Worm (Caenorhabditis elegans): ENCODE measurements around the gene egas-4.

Gene egas-4

ce11 chrIV:7530226-7531070 lies 32.8 kb upstream of the egas-4 start:
- TF ChIP-seq snpc-4 (tag; optimal IDR thresholded peaks at IDR 0.05) (no peak), C34F6.9 (tag; optimal IDR thresholded peaks at IDR 0.05) (no peak), fos-1 (tag; optimal IDR thresholded peaks at IDR 0.05) (peak; percentile 34), gmeb-1 (tag; optimal IDR thresholded peaks at IDR 0.05) (no peak), sma-3 (GFP tag; optimal IDR thresholded peaks at IDR 0.05) (no peak), nhr-25 (tag; optimal IDR thresholded peaks at IDR 0.05) (no peak), ztf-4 (tag; optimal IDR thresholded peaks at IDR 0.05) (no peak), elt-1 (tag; optimal IDR thresholded peaks at IDR 0.05) (no peak)

DNA sequence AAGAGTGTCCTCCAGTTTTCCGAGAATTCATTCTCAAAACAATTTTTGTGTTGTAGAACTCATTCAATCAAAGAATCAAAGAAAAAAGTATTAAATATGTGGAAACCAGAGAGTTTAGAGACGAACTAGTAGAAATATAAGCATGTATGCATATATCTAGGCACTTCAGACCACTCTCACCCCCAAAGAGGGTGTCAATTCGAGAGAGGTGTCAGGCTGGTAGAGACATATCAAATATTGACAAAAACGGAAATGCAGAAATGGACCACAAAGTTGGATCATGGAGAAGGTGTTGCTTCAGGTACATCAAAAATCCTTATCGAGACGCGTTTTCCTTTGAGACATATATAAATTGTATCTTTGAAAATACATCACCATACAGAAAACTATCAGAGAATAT lies 26.1 kb upstream of the egas-4 start:
- TF ChIP-seq nhr-23 (tag; optimal IDR thresholded peaks at IDR 0.05), result no peak
- TF ChIP-seq lin-13 (GFP tag; optimal IDR thresholded peaks at IDR 0.05), result no peak
- no peak for TF ChIP-seq snpc-4 (tag; optimal IDR thresholded peaks at IDR 0.05)

DNA sequence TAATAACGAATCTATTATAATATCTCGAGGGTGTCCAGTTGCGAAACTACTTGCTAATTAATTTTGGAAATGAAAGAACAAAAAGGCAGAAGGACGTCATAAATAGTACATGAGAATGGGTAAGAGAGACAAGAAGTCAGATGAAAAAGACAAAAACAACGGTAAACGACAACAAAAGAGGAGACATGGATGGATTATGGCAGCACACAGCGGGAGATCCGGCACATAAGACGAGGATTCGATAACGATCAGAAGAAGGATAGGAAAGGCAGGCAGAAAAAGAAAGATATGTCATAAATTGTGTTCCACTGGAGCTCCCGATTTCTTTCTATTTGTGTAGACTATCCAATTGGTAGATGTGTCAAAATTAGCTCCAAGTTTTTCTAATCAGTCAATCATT lies 23.9 kb upstream of the egas-4 start:
- no peak for TF ChIP-seq lsy-2 (tag; optimal IDR thresholded peaks at IDR 0.05)
- no peak for TF ChIP-seq Y55F3AM.14 (GFP tag; optimal IDR thresholded peaks at IDR 0.05)
- TF ChIP-seq dmd-4 (tag; optimal IDR thresholded peaks at IDR 0.05), result no peak
- TF ChIP-seq skn-1 (tag; optimal IDR thresholded peaks at IDR 0.05), result no peak
- TF ChIP-seq nhr-237 (tag; optimal IDR thresholded peaks at IDR 0.05), result no peak
- TF ChIP-seq mbf-1 (tag; optimal IDR thresholded peaks at IDR 0.05), result no peak
- TF ChIP-seq elt-1 (tag; optimal IDR thresholded peaks at IDR 0.05), result no peak
- TF ChIP-seq ztf-1 (GFP tag; conservative IDR thresholded peaks at IDR 0.05), result no peak
- TF ChIP-seq nhr-77 (tag; optimal IDR thresholded peaks at IDR 0.05), result no peak
- TF ChIP-seq nhr-10 (tag; optimal IDR thresholded peaks at IDR 0.05), result no peak
- no peak for TF ChIP-seq ztf-11 (tag; optimal IDR thresholded peaks at IDR 0.05)
- TF ChIP-seq nhr-6 (tag; optimal IDR thresholded peaks at IDR 0.05), result no peak
- no peak for TF ChIP-seq sma-3 (GFP tag; optimal IDR thresholded peaks at IDR 0.05)
- TF ChIP-seq gmeb-1 (tag; optimal IDR thresholded peaks at IDR 0.05), result no peak
- no peak for TF ChIP-seq C34F6.9 (tag; optimal IDR thresholded peaks at IDR 0.05)
- TF ChIP-seq aly-2 (tag; optimal IDR thresholded peaks at IDR 0.05), result no peak

ce11 chrIV:7520841-7521240 lies 23.2 kb upstream of the egas-4 start:
- TF ChIP-seq sma-9 (GFP tag; optimal IDR thresholded peaks at IDR 0.05), result peak; percentile 7
- TF ChIP-seq sma-9 (tag; optimal IDR thresholded peaks at IDR 0.05), result no peak
- peak; percentile 6 for TF ChIP-seq crh-2 (tag; optimal IDR thresholded peaks at IDR 0.05)
- TF ChIP-seq lsy-2 (tag; optimal IDR thresholded peaks at IDR 0.05), result no peak

- peak; percentile 58 for TF ChIP-seq fos-1 (tag; optimal IDR thresholded peaks at IDR 0.05)
- TF ChIP-seq elt-1 (tag; optimal IDR thresholded peaks at IDR 0.05), result no peak
These were observed 22.6 kb upstream of the egas-4 start for ce11 chrIV:7520258-7520657.

DNA sequence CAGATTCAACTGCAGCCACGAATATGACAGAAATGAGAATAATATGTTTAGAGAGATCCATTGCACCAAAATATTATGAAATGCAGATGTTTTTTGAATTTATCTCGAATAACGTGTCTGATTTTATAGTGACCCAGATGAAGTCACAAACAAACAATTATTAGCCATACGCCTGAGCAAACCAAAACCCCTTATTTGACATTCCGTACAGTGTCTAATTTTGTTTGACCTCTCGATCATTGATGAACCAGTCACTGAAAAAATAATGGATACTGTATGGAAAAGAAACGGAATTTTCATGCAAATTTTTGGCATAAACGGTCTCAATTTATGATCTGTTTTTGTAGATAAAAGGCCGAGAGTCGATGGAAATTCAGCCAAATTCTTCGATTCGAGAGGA lies 18.5 kb upstream of the egas-4 start, which contains the start of the genes R05G6.9 and R05G6.3:
Gene R05G6.9 (minus strand): TSS at position 101 of the 400 bp plus-strand sequence.
Gene R05G6.3 (plus strand): TSS at position 386 of the 400 bp plus-strand sequence.
- TF ChIP-seq mbf-1 (tag; optimal IDR thresholded peaks at IDR 0.05) (no peak), ZK546.5 (tag; optimal IDR thresholded peaks at IDR 0.05) (no peak), egl-27 (tag; optimal IDR thresholded peaks at IDR 0.05) (no peak), ztf-4 (tag; optimal IDR thresholded peaks at IDR 0.05) (no peak), nhr-237 (tag; optimal IDR thresholded peaks at IDR 0.05) (no peak), snpc-4 (tag; optimal IDR thresholded peaks at IDR 0.05) (no peak), zag-1 (tag; optimal IDR thresholded peaks at IDR 0.05) (no peak), sma-3 (GFP tag; optimal IDR thresholded peaks at IDR 0.05) (no peak), lsy-2 (tag; optimal IDR thresholded peaks at IDR 0.05) (no peak), skn-1 (tag; optimal IDR thresholded peaks at IDR 0.05) (no peak), F13H6.1 (tag; optimal IDR thresholded peaks at IDR 0.05) (no peak), nhr-12 (tag; optimal IDR thresholded peaks at IDR 0.05) (no peak), unc-55 (GFP tag; optimal IDR thresholded peaks at IDR 0.05) (no peak), crh-2 (tag; optimal IDR thresholded peaks at IDR 0.05) (no peak)
